2 fruit fly cellular contexts compared by ENCODE assay signal in the genomic region with DNA sequence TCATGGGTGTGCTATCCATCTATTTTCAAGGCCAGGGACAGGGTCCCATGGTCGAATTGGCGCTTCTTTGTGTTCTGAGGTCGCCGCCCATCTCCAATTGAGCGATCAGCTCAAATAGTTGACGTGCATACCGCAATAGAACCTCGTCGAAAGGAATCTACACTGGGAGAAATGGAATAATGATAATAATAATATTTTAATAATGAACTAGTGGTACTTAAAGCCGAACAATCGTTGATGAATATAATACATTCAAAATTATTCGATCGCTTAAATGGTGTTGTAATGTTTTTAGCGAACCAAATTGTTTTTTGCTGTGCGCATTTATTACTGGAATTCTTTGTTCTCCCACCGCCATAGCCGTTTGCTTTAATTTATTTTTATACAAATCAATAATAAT.
TF ChIP-seq lines count a peak whose summit lies in the region.

No protein-coding gene starts in this region.

TF ChIP-seq in whole organism, embryonic, 481 proteins besides CTCF, POLR2A, EP300 and RAD21 (continued from another document):
- no peak for TF ChIP-seq CG6813 (GFP tag; optimal IDR thresholded peaks at IDR 0.05; lab: Kevin White, UChicago)
- TF ChIP-seq lmd (GFP tag; IDR thresholded peaks at IDR 0.05; lab: Robert Waterston, UW) = peak; percentile 48; the same call in 1 of the 2 replicates
- no peak for TF ChIP-seq kni (GFP tag; optimal IDR thresholded peaks at IDR 0.05; lab: Kevin White, UChicago)
- TF ChIP-seq chinmo (GFP tag; IDR thresholded peaks at IDR 0.05; lab: Robert Waterston, UW; ENCODE audit: partially characterized antibody) = no peak
- TF ChIP-seq Fer3 (tag; optimal IDR thresholded peaks at IDR 0.05; lab: Kevin White, UChicago) = peak; percentile 0
- 0 out of 2 replicates have a peak, but pooled peaks have one; percentile 37 for TF ChIP-seq NFAT (GFP tag; IDR thresholded peaks at IDR 0.05; lab: Robert Waterston, UW)
- 0 out of 3 replicates have a peak, but pooled peaks have one; percentile 44 for TF ChIP-seq CG11695 (GFP tag; IDR thresholded peaks at IDR 0.05; lab: Robert Waterston, UW)
- peak; percentile 28; the same call in 1 of the 2 replicates for TF ChIP-seq CG32532 (GFP tag; IDR thresholded peaks at IDR 0.05; lab: Robert Waterston, UW)
- peak; percentile 44; the same call in 2 of the 3 replicates for TF ChIP-seq dysf (GFP tag; IDR thresholded peaks at IDR 0.05; lab: Robert Waterston, UW)
- peak; percentile 17 for TF ChIP-seq dmrt11E (tag; optimal IDR thresholded peaks at IDR 0.05; lab: Kevin White, UChicago)
- TF ChIP-seq CG1792 (GFP tag; optimal IDR thresholded peaks at IDR 0.05; lab: Kevin White, UChicago) = no peak
- TF ChIP-seq row (GFP tag; IDR thresholded peaks at IDR 0.05; lab: Robert Waterston, UW) = peak; percentile 9; the same call in 1 of the 3 replicates
- TF ChIP-seq CG16815 (GFP tag; optimal IDR thresholded peaks at IDR 0.05; lab: Kevin White, UChicago) = no peak
- no peak for TF ChIP-seq CG32767 (GFP tag; IDR thresholded peaks at IDR 0.05; lab: Robert Waterston, UW)
- TF ChIP-seq ftz-f1 (GFP tag; optimal IDR thresholded peaks at IDR 0.05; lab: Kevin White, UChicago) = peak; percentile 71
- peak; percentile 24; the same call in 1 of the 2 replicates for TF ChIP-seq Xrp1 (GFP tag; IDR thresholded peaks at IDR 0.05; lab: Robert Waterston, UW)
- TF ChIP-seq Ets65A (GFP tag; lab: Kevin White, UChicago) = peak; percentile 79
- peak; percentile 7 for TF ChIP-seq phol (tag; optimal IDR thresholded peaks at IDR 0.05; lab: Kevin White, UChicago)
- no peak for TF ChIP-seq knrl (GFP tag; IDR thresholded peaks at IDR 0.05; lab: Robert Waterston, UW; ENCODE audit: partially characterized antibody)
- peak; percentile 36; the same call in 1 of the 2 replicates for TF ChIP-seq Atf6 (GFP tag; IDR thresholded peaks at IDR 0.05; lab: Robert Waterston, UW)
- TF ChIP-seq so (GFP tag; IDR thresholded peaks at IDR 0.05; lab: Robert Waterston, UW) = peak; percentile 61; the same call in 1 of the 3 replicates
- no peak for TF ChIP-seq CG11093 (GFP tag; IDR thresholded peaks at IDR 0.05; lab: Robert Waterston, UW)
- TF ChIP-seq lab (GFP tag; optimal IDR thresholded peaks at IDR 0.05; lab: Kevin White, UChicago) = peak; percentile 5
- TF ChIP-seq CG7372 (GFP tag; IDR thresholded peaks at IDR 0.05; lab: Robert Waterston, UW) = no peak
- TF ChIP-seq al (GFP tag; IDR thresholded peaks at IDR 0.05; lab: Robert Waterston, UW) = peak; percentile 43; the same call in 1 of the 2 replicates
- TF ChIP-seq prd (optimal IDR thresholded peaks at IDR 0.05; lab: Kevin White, UChicago) = no peak
- peak; percentile 26; the same call in 1 of the 3 replicates for TF ChIP-seq prd (GFP tag; IDR thresholded peaks at IDR 0.05; lab: Robert Waterston, UW)
- no peak for TF ChIP-seq sisA (GFP tag; IDR thresholded peaks at IDR 0.05; lab: Robert Waterston, UW)
- TF ChIP-seq disco-r (GFP tag; optimal IDR thresholded peaks at IDR 0.05; lab: Kevin White, UChicago) = no peak
- TF ChIP-seq CG4424 (GFP tag; optimal IDR thresholded peaks at IDR 0.05; lab: Kevin White, UChicago) = no peak
TF ChIP-seq in whole organism, embryonic: peak in this region for 27.

TF ChIP-seq in whole organism, prepupa, 60 proteins besides CTCF, POLR2A, EP300 and RAD21 (continued from another document):
- TF ChIP-seq Met (GFP tag; optimal IDR thresholded peaks at IDR 0.05; lab: Kevin White, UChicago) = no peak
- no peak for TF ChIP-seq Sox102F (GFP tag; optimal IDR thresholded peaks at IDR 0.05; lab: Kevin White, UChicago)
- no peak for TF ChIP-seq Eip78C (GFP tag; lab: Kevin White, UChicago)
- no peak for TF ChIP-seq Ets21C (GFP tag; optimal IDR thresholded peaks at IDR 0.05; lab: Kevin White, UChicago)
- no peak for TF ChIP-seq Ets96B (tag; optimal IDR thresholded peaks at IDR 0.05; lab: Kevin White, UChicago)
- no peak for TF ChIP-seq Lpt (GFP tag; optimal IDR thresholded peaks at IDR 0.05; lab: Kevin White, UChicago)
- TF ChIP-seq CG15336 (GFP tag; IDR thresholded peaks at IDR 0.05; lab: Robert Waterston, UW) = 0 out of 2 replicates have a peak, but pooled peaks have one; percentile 25
- no peak for TF ChIP-seq CG6854 (GFP tag; optimal IDR thresholded peaks at IDR 0.05; lab: Kevin White, UChicago)
- TF ChIP-seq topi (GFP tag; optimal IDR thresholded peaks at IDR 0.05; lab: Kevin White, UChicago) = peak; percentile 24
- TF ChIP-seq dac (GFP tag; optimal IDR thresholded peaks at IDR 0.05; lab: Kevin White, UChicago) = no peak
- TF ChIP-seq fd85E (GFP tag; optimal IDR thresholded peaks at IDR 0.05; lab: Kevin White, UChicago) = no peak
- no peak for TF ChIP-seq vri (GFP tag; optimal IDR thresholded peaks at IDR 0.05; lab: Kevin White, UChicago)
- no peak for TF ChIP-seq CG11762 (GFP tag; optimal IDR thresholded peaks at IDR 0.05; lab: Kevin White, UChicago; ENCODE audit: insufficient read depth)
- no peak for TF ChIP-seq Smox (GFP tag; optimal IDR thresholded peaks at IDR 0.05; lab: Kevin White, UChicago)
- no peak for TF ChIP-seq CG34406 (GFP tag; optimal IDR thresholded peaks at IDR 0.05; lab: Kevin White, UChicago)
- TF ChIP-seq Sox14 (GFP tag; optimal IDR thresholded peaks at IDR 0.05; lab: Kevin White, UChicago) = no peak
- no peak for TF ChIP-seq CG6163 (GFP tag; IDR thresholded peaks at IDR 0.05; lab: Robert Waterston, UW)
- no peak for TF ChIP-seq salr (GFP tag; optimal IDR thresholded peaks at IDR 0.05; lab: Kevin White, UChicago)
- no peak for TF ChIP-seq OdsH (GFP tag; optimal IDR thresholded peaks at IDR 0.05; lab: Kevin White, UChicago)
- TF ChIP-seq CG11902 (GFP tag; optimal IDR thresholded peaks at IDR 0.05; lab: Kevin White, UChicago) = no peak
- TF ChIP-seq CG10669 (GFP tag; optimal IDR thresholded peaks at IDR 0.05; lab: Kevin White, UChicago) = no peak
- no peak for TF ChIP-seq CG1621 (tag; optimal IDR thresholded peaks at IDR 0.05; lab: Kevin White, UChicago)
- no peak for TF ChIP-seq Hr39 (GFP tag; optimal IDR thresholded peaks at IDR 0.05; lab: Kevin White, UChicago)
- TF ChIP-seq CG3919 (GFP tag; optimal IDR thresholded peaks at IDR 0.05; lab: Kevin White, UChicago) = no peak
- TF ChIP-seq CG11294 (GFP tag; IDR thresholded peaks at IDR 0.05; lab: Robert Waterston, UW) = no peak
- no peak for TF ChIP-seq Blimp-1 (GFP tag; optimal IDR thresholded peaks at IDR 0.05; lab: Kevin White, UChicago)
- no peak for TF ChIP-seq CG7368 (GFP tag; optimal IDR thresholded peaks at IDR 0.05; lab: Kevin White, UChicago)
- no peak for TF ChIP-seq Sox15 (GFP tag; optimal IDR thresholded peaks at IDR 0.05; lab: Kevin White, UChicago)
- no peak for TF ChIP-seq ss (GFP tag; optimal IDR thresholded peaks at IDR 0.05; lab: Kevin White, UChicago)
- no peak for TF ChIP-seq esn (GFP tag; optimal IDR thresholded peaks at IDR 0.05; lab: Kevin White, UChicago)
- TF ChIP-seq fkh (GFP tag; optimal IDR thresholded peaks at IDR 0.05; lab: Kevin White, UChicago) = no peak
- TF ChIP-seq CG8632 (GFP tag; optimal IDR thresholded peaks at IDR 0.05; lab: Kevin White, UChicago) = no peak
- TF ChIP-seq spab (GFP tag; optimal IDR thresholded peaks at IDR 0.05; lab: Kevin White, UChicago) = no peak
- no peak for TF ChIP-seq Hr4 (GFP tag; optimal IDR thresholded peaks at IDR 0.05; lab: Kevin White, UChicago)
- TF ChIP-seq Eip75B (GFP tag; optimal IDR thresholded peaks at IDR 0.05; lab: Kevin White, UChicago) = no peak
- TF ChIP-seq CG16779 (tag; optimal IDR thresholded peaks at IDR 0.05; lab: Kevin White, UChicago) = no peak
- TF ChIP-seq achi (GFP tag; optimal IDR thresholded peaks at IDR 0.05; lab: Kevin White, UChicago) = peak; percentile 18
TF ChIP-seq in whole organism, prepupa: peak in this region for 9.
